Fruit fly (Drosophila melanogaster) Kc167 (cell line): ENCODE data around the gene Tango14.

Source experiments
- Myc ChIP-seq: fragments of >200 bp; optimal IDR thresholded peaks from 2 replicates; lab custom pipeline; 2017; ENCODE audit warnings: missing external identifiers
- Sin3A ChIP-seq: fragments of >200 bp; optimal IDR thresholded peaks from 2 replicates; lab custom pipeline; 2018; ENCODE audit warnings: missing external identifiers
- h ChIP-seq: fragments of >200 bp; optimal IDR thresholded peaks from 3 replicates; lab custom pipeline; 2018; ENCODE audit warnings: missing external identifiers
- insv ChIP-seq: fragments of >200 bp; optimal IDR thresholded peaks from 3 replicates; lab custom pipeline; 2018; ENCODE audit warnings: missing external identifiers
- psq ChIP-seq: fragments of >200 bp; optimal IDR thresholded peaks from 2 replicates; lab custom pipeline; 2017; ENCODE audit warnings: missing external identifiers
- ttk ChIP-seq: sonication (Bioruptor generic); optimal IDR thresholded peaks from 2 replicates; lab custom pipeline; 2017; ENCODE audit warnings: missing external identifiers

DNA sequence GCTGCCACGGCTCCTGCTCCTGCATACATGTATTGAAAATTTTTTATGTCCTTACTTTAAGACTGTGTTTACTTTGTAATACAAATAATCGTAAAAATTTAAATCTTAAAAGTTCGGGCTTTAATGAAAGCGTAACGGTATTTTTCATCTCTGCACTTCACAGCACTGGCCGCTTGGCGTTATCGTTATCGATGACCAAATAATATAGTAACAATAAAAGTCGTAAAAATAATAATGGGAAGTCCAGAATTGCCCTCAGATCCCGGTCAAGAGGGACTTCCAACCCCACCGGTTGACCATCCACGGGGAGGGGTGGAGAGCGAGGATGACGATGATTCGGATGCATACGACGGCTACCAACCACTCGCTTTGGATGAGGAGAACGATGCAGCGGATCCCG, 7.9 kb downstream of the Tango14 start, which contains the start of gene CG14341:
- no peak for TF ChIP-seq h (lab: Kevin White, UChicago)
- TF ChIP-seq Sin3A (lab: Kevin White, UChicago) = no peak
- no peak for TF ChIP-seq insv (lab: Kevin White, UChicago)
- no peak for TF ChIP-seq ttk (lab: Kevin White, UChicago)
- TF ChIP-seq psq (lab: Kevin White, UChicago) = no peak
- no peak for TF ChIP-seq Myc
